Worm (Caenorhabditis elegans) whole organism, L1 larva: ENCODE measurements around the gene F21H7.3.

ENCODE experiments used
- ama-1 ChIP-seq: fragments of 150-350 bp; optimal IDR thresholded peaks from 2 replicates; lab custom pipeline; 2014
- lin-35 ChIP-seq, 2 experiments: fragments of 150-350 bp; optimal IDR thresholded peaks; 2 replicates each; lab custom pipeline; 2014; ENCODE audit warnings: missing biosample characterization in 2 of 2, missing genetic modification characterization in 2 of 2, missing genetic modification reagents in 2 of 2
- nhr-11 ChIP-seq: fragments of 150-350 bp; optimal IDR thresholded peaks from 2 replicates; lab custom pipeline; 2014; ENCODE audit warnings: missing biosample characterization, missing genetic modification characterization
- nhr-77 ChIP-seq: fragments of 150-350 bp; optimal IDR thresholded peaks from 2 replicates; lab custom pipeline; 2014; ENCODE audit warnings: missing biosample characterization, missing genetic modification characterization
- skn-1 ChIP-seq: fragments of 150-350 bp; optimal IDR thresholded peaks from 2 replicates; lab custom pipeline; 2014; ENCODE audit warnings: missing biosample characterization, missing genetic modification characterization
- unc-130 ChIP-seq: fragments of 150-350 bp; optimal IDR thresholded peaks from 2 replicates; lab custom pipeline; 2017; ENCODE audit warnings: missing biosample characterization, missing genetic modification characterization, inconsistent platforms
- unc-30 ChIP-seq: sonication (generic microtip); optimal IDR thresholded peaks from 2 replicates; lab custom pipeline; 2017; ENCODE audit warnings: missing biosample characterization, missing genetic modification characterization
- unc-62 ChIP-seq: fragments of 150-350 bp; optimal IDR thresholded peaks from 2 replicates; lab custom pipeline; 2014; ENCODE audit warnings: missing biosample characterization, missing genetic modification reagents, missing genetic modification characterization

- TF ChIP-seq nhr-11 = no peak
- no peak for TF ChIP-seq skn-1
- no peak for TF ChIP-seq nhr-77
- TF ChIP-seq ama-1 (lab: Kevin White, UChicago) = no peak
- TF ChIP-seq unc-30 (tag; lab: Kevin White, UChicago) = no peak
- no peak for TF ChIP-seq unc-130
- TF ChIP-seq lin-35 (GFP tag; optimal IDR thresholded peaks at IDR 0.05; lab: Kevin White, UChicago) = no peak
- no peak for TF ChIP-seq unc-62 (GFP tag; lab: Kevin White, UChicago)
Observed at ce11 chrV:16258142-16258541, 23.1 kb upstream of the F21H7.3 start, which contains the start of gene nhr-218.
